Fruit fly (Drosophila melanogaster) whole organism, embryonic: ENCODE data around the gene CG31109.

Experiments used
- Bteb2 ChIP-seq: fragments of 200-800 bp; sonication (Bioruptor generic); optimal IDR thresholded peaks from 2 replicates; lab custom pipeline; 2016; ENCODE audit warnings: missing biosample characterization, missing genetic modification characterization
- CG11247 ChIP-seq: fragments of 200-800 bp; sonication (Bioruptor generic); IDR thresholded peaks from 2 replicates; pipeline ENCODE4 v1.3.6; 2022; ENCODE audit warnings: missing biosample characterization, missing genetic modification characterization
- CG12769 ChIP-seq: fragments of 200-800 bp; sonication (Bioruptor generic); optimal IDR thresholded peaks from 2 replicates; lab custom pipeline; 2019; ENCODE audit warnings: missing biosample characterization, mild to moderate bottlenecking, missing genetic modification characterization, moderate library complexity
- CG14667 ChIP-seq: fragments of 200-800 bp; sonication (Bioruptor generic); IDR thresholded peaks from 2 replicates; pipeline ENCODE4 v1.3.6; 2022; ENCODE audit warnings: missing biosample characterization, missing genetic modification characterization
- CG32772 ChIP-seq: fragments of 200-800 bp; sonication (Bioruptor generic); IDR thresholded peaks from 2 replicates; pipeline ENCODE4 v1.3.6; 2022; ENCODE audit warnings: missing biosample characterization, missing genetic modification characterization
- CG34376 ChIP-seq: fragments of 200-800 bp; sonication (Bioruptor generic); optimal IDR thresholded peaks from 2 replicates; lab custom pipeline; 2018; ENCODE audit warnings: missing biosample characterization, mild to moderate bottlenecking, missing genetic modification characterization
- CG4730 ChIP-seq: fragments of 200-800 bp; sonication (Bioruptor generic); IDR thresholded peaks from 2 replicates; pipeline ENCODE4 v1.3.6; 2022; ENCODE audit warnings: missing biosample characterization, missing genetic modification characterization
- CG6254 ChIP-seq: fragments of 200-800 bp; sonication (Bioruptor generic); optimal IDR thresholded peaks from 3 replicates; lab custom pipeline; 2017; ENCODE audit warnings: mild to moderate bottlenecking, missing biosample characterization, missing genetic modification reagents, missing genetic modification characterization
- CG6765 ChIP-seq: fragments of 200-800 bp; sonication (Bioruptor generic); optimal IDR thresholded peaks from 3 replicates; lab custom pipeline; 2017; ENCODE audit warnings: missing biosample characterization, mild to moderate bottlenecking, missing genetic modification characterization
- CG6791 ChIP-seq: fragments of 200-800 bp; sonication (Bioruptor generic); IDR thresholded peaks from 3 replicates; pipeline ENCODE4 v1.3.6; 2022; ENCODE audit warnings: missing biosample characterization, missing genetic modification characterization; ENCODE audit not compliant: partially characterized antibody
- CG7745 ChIP-seq: fragments of 200-800 bp; sonication (Bioruptor generic); optimal IDR thresholded peaks from 2 replicates; lab custom pipeline; 2018; ENCODE audit warnings: missing biosample characterization, mild to moderate bottlenecking, missing genetic modification characterization, moderate library complexity
- CG7786 ChIP-seq: fragments of 200-800 bp; sonication (Bioruptor generic); optimal IDR thresholded peaks from 2 replicates; lab custom pipeline; 2016; ENCODE audit warnings: missing biosample characterization, missing genetic modification characterization
- CG8388 ChIP-seq: fragments of 200-800 bp; sonication (Bioruptor generic); optimal IDR thresholded peaks from 2 replicates; lab custom pipeline; 2019; ENCODE audit warnings: missing biosample characterization, mild to moderate bottlenecking, missing genetic modification characterization, moderate library complexity
- D19B ChIP-seq: fragments of 200-800 bp; sonication (Bioruptor generic); optimal IDR thresholded peaks from 2 replicates; lab custom pipeline; 2017; ENCODE audit warnings: missing biosample characterization, mild to moderate bottlenecking, missing genetic modification characterization
- Dad ChIP-seq: fragments of 200-800 bp; sonication (Bioruptor generic); optimal IDR thresholded peaks from 3 replicates; lab custom pipeline; 2016; ENCODE audit warnings: missing biosample characterization, missing genetic modification characterization
- E2f1 ChIP-seq: fragments of 200-800 bp; sonication (Bioruptor generic); IDR thresholded peaks from 2 replicates; pipeline ENCODE4 v1.3.6; 2022; ENCODE audit warnings: missing biosample characterization, missing genetic modification characterization
- Fer1 ChIP-seq: fragments of 200-800 bp; sonication (Bioruptor generic); optimal IDR thresholded peaks from 2 replicates; lab custom pipeline; 2017; ENCODE audit warnings: missing biosample characterization, mild to moderate bottlenecking, missing genetic modification characterization
- Hr78 ChIP-seq, 2 experiments: fragments of 200-800 bp in 1 of 2; fragments of >200 bp in 1 of 2; sonication (Bioruptor generic) in 1 of 2; optimal IDR thresholded peaks; 2 replicates each; lab custom pipeline; 2017 to 2019; ENCODE audit warnings: missing biosample characterization in 2 of 2, missing genetic modification characterization in 2 of 2, mild to moderate bottlenecking in 1 of 2, moderate library complexity in 1 of 2
- Kr ChIP-seq: fragments of 200-800 bp; sonication (Bioruptor generic); optimal IDR thresholded peaks from 2 replicates; lab custom pipeline; 2017; ENCODE audit warnings: missing biosample characterization, mild to moderate bottlenecking, missing genetic modification characterization
- MBD-R2 ChIP-seq: fragments of 200-800 bp; sonication (Bioruptor generic); IDR thresholded peaks from 2 replicates; pipeline ENCODE4 v1.3.6; 2022; ENCODE audit warnings: missing biosample characterization, missing genetic modification characterization
- NC2α ChIP-seq: fragments of 200-800 bp; sonication (Bioruptor generic); optimal IDR thresholded peaks from 2 replicates; lab custom pipeline; 2016; ENCODE audit warnings: missing biosample characterization, missing genetic modification characterization
- Pdp1 ChIP-seq, 2 experiments: fragments of 200-800 bp; sonication (Bioruptor generic); optimal IDR thresholded peaks; 3 replicates each; lab custom pipeline; 2016; ENCODE audit warnings: missing biosample characterization in 2 of 2, missing genetic modification characterization in 2 of 2, mild to moderate bottlenecking in 1 of 2, moderate library complexity in 1 of 2
- Poxn ChIP-seq: fragments of 200-800 bp; sonication (Bioruptor generic); IDR thresholded peaks from 2 replicates; pipeline ENCODE4 v1.3.6; 2022; ENCODE audit warnings: missing biosample characterization, missing genetic modification characterization
- Rfx ChIP-seq: fragments of 200-800 bp; sonication (Bioruptor generic); IDR thresholded peaks from 2 replicates; pipeline ENCODE4 v1.3.6; 2022; ENCODE audit warnings: missing biosample characterization, missing genetic modification characterization
- Trl ChIP-seq, 3 experiments: fragments of >200 bp in 2 of 3; fragments of 200-800 bp in 1 of 3; sonication (Bioruptor generic) in 1 of 3; optimal IDR thresholded peaks; 2 replicates in 1 of 3; 3 replicates in 2 of 3; lab custom pipeline; 2016 to 2017; ENCODE audit warnings: missing biosample characterization in 1 of 3, missing genetic modification characterization in 1 of 3
- Vsx1 ChIP-seq: fragments of 200-800 bp; sonication (Bioruptor generic); optimal IDR thresholded peaks from 2 replicates; lab custom pipeline; 2017; ENCODE audit warnings: missing biosample characterization, mild to moderate bottlenecking, missing genetic modification characterization, missing genetic modification reagents
- az2 ChIP-seq: fragments of 200-800 bp; sonication (Bioruptor generic); optimal IDR thresholded peaks from 3 replicates; lab custom pipeline; 2016; ENCODE audit warnings: missing biosample characterization, missing genetic modification characterization
- bcd ChIP-seq: fragments of 200-800 bp; sonication (Bioruptor generic); optimal IDR thresholded peaks from 2 replicates; lab custom pipeline; 2017; ENCODE audit warnings: missing biosample characterization, mild to moderate bottlenecking, missing genetic modification characterization
- ci ChIP-seq: fragments of 200-800 bp; sonication (Bioruptor generic); IDR thresholded peaks from 3 replicates; pipeline ENCODE4 v1.3.6; 2022; ENCODE audit warnings: missing biosample characterization, missing genetic modification characterization
- crol ChIP-seq: fragments of 200-800 bp; sonication (Bioruptor generic); IDR thresholded peaks from 2 replicates; pipeline ENCODE4 v1.3.6; 2022; ENCODE audit warnings: missing biosample characterization, missing genetic modification characterization
- danr ChIP-seq: fragments of 200-800 bp; sonication (Bioruptor generic); IDR thresholded peaks from 2 replicates; pipeline ENCODE4 v1.3.6; 2022; ENCODE audit warnings: missing biosample characterization, missing genetic modification characterization
- eve ChIP-seq, 2 experiments: fragments of >200 bp; optimal IDR thresholded peaks; 2 replicates each; lab custom pipeline; 2017; ENCODE audit warnings: missing biosample characterization in 2 of 2, missing genetic modification characterization in 2 of 2
- grn ChIP-seq: fragments of 200-800 bp; sonication (Bioruptor generic); optimal IDR thresholded peaks from 3 replicates; lab custom pipeline; 2017; ENCODE audit warnings: missing biosample characterization, missing genetic modification characterization
- insv ChIP-seq, 2 experiments: fragments of 200-800 bp; sonication (Bioruptor generic); optimal IDR thresholded peaks; 3 replicates each; lab custom pipeline; 2016 to 2018; ENCODE audit warnings: missing biosample characterization in 2 of 2, missing genetic modification characterization in 2 of 2
- kah ChIP-seq: fragments of 200-800 bp; sonication (Bioruptor generic); optimal IDR thresholded peaks from 2 replicates; lab custom pipeline; 2018; ENCODE audit warnings: missing biosample characterization, mild to moderate bottlenecking, missing genetic modification characterization
- kay ChIP-seq: fragments of 200-800 bp; sonication (Bioruptor generic); optimal IDR thresholded peaks from 2 replicates; lab custom pipeline; 2016; ENCODE audit warnings: missing biosample characterization, missing genetic modification characterization
- lmd ChIP-seq: fragments of 200-800 bp; sonication (Bioruptor generic); IDR thresholded peaks from 2 replicates; pipeline ENCODE4 v1.3.6; 2022; ENCODE audit warnings: missing biosample characterization, missing genetic modification characterization
- luna ChIP-seq: fragments of 200-800 bp; sonication (Bioruptor generic); optimal IDR thresholded peaks from 2 replicates; lab custom pipeline; 2016; ENCODE audit warnings: missing biosample characterization, missing genetic modification characterization
- nmo ChIP-seq: fragments of 200-800 bp; sonication (Bioruptor generic); optimal IDR thresholded peaks from 2 replicates; lab custom pipeline; 2018; ENCODE audit warnings: missing biosample characterization, mild to moderate bottlenecking, missing genetic modification characterization, moderate library complexity
- ranshi ChIP-seq: fragments of 200-800 bp; sonication (Bioruptor generic); IDR thresholded peaks from 2 replicates; pipeline ENCODE4 v1.3.6; 2022; ENCODE audit warnings: missing biosample characterization, missing genetic modification characterization
- sd ChIP-seq: fragments of 200-800 bp; sonication (Bioruptor generic); optimal IDR thresholded peaks from 3 replicates; lab custom pipeline; 2018; ENCODE audit warnings: missing biosample characterization, mild to moderate bottlenecking, missing genetic modification characterization, moderate library complexity
- sens-2 ChIP-seq: fragments of 200-800 bp; sonication (Bioruptor generic); IDR thresholded peaks from 2 replicates; pipeline ENCODE4 v1.3.6; 2022; ENCODE audit warnings: missing biosample characterization, missing genetic modification characterization
- tll ChIP-seq, 2 experiments: fragments of 200-800 bp in 1 of 2; fragments of >200 bp in 1 of 2; sonication (Bioruptor generic) in 1 of 2; optimal IDR thresholded peaks; 2 replicates each; lab custom pipeline; 2017 to 2019; ENCODE audit warnings: missing biosample characterization in 2 of 2, missing genetic modification characterization in 2 of 2, mild to moderate bottlenecking in 1 of 2, moderate library complexity in 1 of 2
- trem ChIP-seq: fragments of 200-800 bp; optimal IDR thresholded peaks from 3 replicates; lab custom pipeline; 2019; ENCODE audit warnings: missing biosample characterization, mild to moderate bottlenecking, missing genetic modification characterization, moderate library complexity
- zfh2 ChIP-seq: fragments of 200-800 bp; sonication (Bioruptor generic); optimal IDR thresholded peaks from 2 replicates; lab custom pipeline; 2016; ENCODE audit warnings: missing biosample characterization, missing genetic modification characterization

CG31109 gene

dm6 chr3R:25064907-25065841, 10.7 kb upstream of the CG31109 start, which contains the start of the genes veli and PQBP1 (continued):
- TF ChIP-seq CG4730 (no peak), az2 (GFP tag; lab: Kevin White, UChicago) (no peak), sens-2 (GFP tag; lab: Robert Waterston, UW) (no peak), CG7786 (GFP tag; lab: Kevin White, UChicago) (no peak), Fer1 (GFP tag; lab: Kevin White, UChicago) (no peak), CG6765 (GFP tag; lab: Kevin White, UChicago) (no peak), CG7745 (tag; lab: Kevin White, UChicago) (no peak), bcd (GFP tag; lab: Kevin White, UChicago) (no peak), Dad (GFP tag; lab: Kevin White, UChicago) (no peak), sd (tag; lab: Kevin White, UChicago) (no peak), zfh2 (no peak), D19B (GFP tag; lab: Kevin White, UChicago) (no peak), E2f1 (GFP tag; lab: Robert Waterston, UW) (no peak), danr (no peak), lmd (GFP tag; lab: Robert Waterston, UW) (no peak), Poxn (no peak), trem (peak; percentile 85), Bteb2 (GFP tag; lab: Kevin White, UChicago) (no peak), MBD-R2 (GFP tag; lab: Robert Waterston, UW) (peak; percentile 41)

DNA sequence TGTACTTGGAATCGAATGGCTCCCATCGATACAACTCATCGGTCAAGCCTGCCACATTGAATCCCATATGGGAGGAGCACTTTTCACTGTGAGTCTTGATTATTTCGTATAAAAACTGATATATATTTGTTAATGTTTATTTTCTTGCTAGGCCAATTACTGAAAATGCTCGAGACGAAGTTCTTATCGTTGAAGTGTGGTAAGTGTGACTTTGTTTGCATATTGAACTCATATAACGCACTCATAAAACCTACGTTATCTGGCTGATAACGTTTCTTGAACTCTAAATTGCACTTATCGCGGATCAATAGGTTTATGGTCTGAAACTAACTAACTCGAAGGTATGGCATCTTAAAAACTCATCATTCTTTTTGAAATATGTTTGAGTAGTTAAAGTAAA, 6.0 kb upstream of the CG31109 start:
- TF ChIP-seq Pdp1 (GFP tag; optimal IDR thresholded peaks at IDR 0.05; lab: Kevin White, UChicago) (peak in 1 of 2 experiments; percentile 54), CG11247 (no peak), CG6254 (GFP tag; lab: Kevin White, UChicago) (no peak), NC2α (GFP tag; lab: Kevin White, UChicago) (no peak), Hr78 (GFP tag; optimal IDR thresholded peaks at IDR 0.05; lab: Kevin White, UChicago) (no peak), Vsx1 (GFP tag; lab: Kevin White, UChicago) (peak; percentile 71)
- TF ChIP-seq, all 482 proteins: peak for 2

DNA sequence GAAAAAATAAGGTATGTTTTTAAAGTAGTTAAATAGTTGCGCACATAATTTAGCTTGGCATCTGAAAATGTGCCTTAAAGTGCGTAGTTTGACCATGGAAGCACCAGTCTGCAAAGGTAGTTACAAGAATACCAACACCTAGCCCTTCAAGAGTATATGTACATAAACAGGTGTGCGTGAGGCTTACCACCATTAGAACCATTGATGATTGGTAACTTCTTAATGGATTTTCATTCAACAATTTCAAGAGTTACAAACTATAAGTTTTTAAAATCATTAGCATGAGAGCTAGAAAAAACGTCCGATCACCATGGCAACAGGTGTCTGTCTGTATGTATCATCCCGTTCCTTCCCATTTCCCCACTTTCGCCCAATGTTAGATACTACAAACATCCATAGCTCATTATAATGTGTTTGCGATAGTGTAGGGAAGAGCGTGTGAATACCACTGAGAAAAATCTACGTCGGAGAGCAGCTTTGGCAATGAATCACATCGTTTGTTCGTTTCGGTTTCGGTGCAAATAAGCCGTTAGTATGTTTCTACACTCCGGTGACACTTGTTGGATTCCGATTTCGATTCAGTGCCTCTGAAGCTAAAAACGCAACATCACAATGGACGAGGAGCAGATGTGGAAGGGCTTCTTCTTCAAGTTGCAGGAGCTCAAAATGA, 2.2 kb upstream of the CG31109 start:
- TF ChIP-seq CG6791 (GFP tag; lab: Robert Waterston, UW) (no peak), Rfx (GFP tag; lab: Robert Waterston, UW) (peak; percentile 44; the same call in 1 of the 2 replicates), CG14667 (GFP tag; lab: Robert Waterston, UW) (no peak), Kr (no peak), kay (GFP tag; lab: Kevin White, UChicago) (peak; percentile 8), CG11247 (no peak), ci (0 out of 3 replicates have a peak, but pooled peaks have one; percentile 13), insv (GFP tag; optimal IDR thresholded peaks at IDR 0.05; lab: Kevin White, UChicago) (no peak), CG34376 (GFP tag; lab: Kevin White, UChicago) (peak; percentile 14), CG12769 (peak; percentile 93), kah (GFP tag; lab: Kevin White, UChicago) (peak; percentile 97), crol (GFP tag; lab: Robert Waterston, UW) (no peak), eve (GFP tag; optimal IDR thresholded peaks at IDR 0.05; lab: Kevin White, UChicago) (peak in 1 of 2 experiments; percentile 69), Trl (optimal IDR thresholded peaks at IDR 0.05; lab: Kevin White, UChicago) (peak in 1 of 2 experiments; percentile 35), Trl (GFP tag; optimal IDR thresholded peaks at IDR 0.05; lab: Kevin White, UChicago) (no peak), grn (GFP tag; lab: Kevin White, UChicago) (peak; percentile 65), CG32772 (no peak), luna (GFP tag; lab: Kevin White, UChicago) (no peak), tll (GFP tag; optimal IDR thresholded peaks at IDR 0.05; lab: Kevin White, UChicago) (no peak), CG8388 (GFP tag; lab: Kevin White, UChicago) (no peak), nmo (GFP tag; lab: Kevin White, UChicago) (no peak), ranshi (GFP tag; lab: Robert Waterston, UW) (no peak)
